Fruit fly (Drosophila melanogaster): Measurements from ENCODE around the gene Cyp4ae1.

Gene Cyp4ae1

dm6 chrX:2145690-2146470 is 32.9 kb upstream of the Cyp4ae1 start (continued):
- TF ChIP-seq dmrt99B (tag; optimal IDR thresholded peaks at IDR 0.05) (peak; percentile 44), nom (GFP tag; optimal IDR thresholded peaks at IDR 0.05) (no peak), CG12155 (GFP tag; optimal IDR thresholded peaks at IDR 0.05) (peak; percentile 25), CG31441 (GFP tag; IDR thresholded peaks at IDR 0.05) (peak; percentile 36; the same call in 1 of the 2 replicates), kah (GFP tag; optimal IDR thresholded peaks at IDR 0.05) (no peak), CG7987 (GFP tag; optimal IDR thresholded peaks at IDR 0.05) (no peak), shn (GFP tag; optimal IDR thresholded peaks at IDR 0.05) (peak; percentile 22), unpg (GFP tag; optimal IDR thresholded peaks at IDR 0.05) (peak; percentile 22), HmgZ (tag; optimal IDR thresholded peaks at IDR 0.05) (peak; percentile 42), Ets65A (GFP tag) (peak; percentile 89), CG11456 (GFP tag; IDR thresholded peaks at IDR 0.05) (0 out of 3 replicates have a peak, but pooled peaks have one; percentile 16), NK7.1 (GFP tag; optimal IDR thresholded peaks at IDR 0.05) (no peak), CG15479 (GFP tag; optimal IDR thresholded peaks at IDR 0.05) (peak; percentile 27), CG43689 (GFP tag; IDR thresholded peaks at IDR 0.05) (no peak), CG16815 (GFP tag; optimal IDR thresholded peaks at IDR 0.05) (peak; percentile 11), CG3407 (GFP tag; optimal IDR thresholded peaks at IDR 0.05) (no peak), nau (GFP tag; optimal IDR thresholded peaks at IDR 0.05) (no peak), btn (GFP tag; optimal IDR thresholded peaks at IDR 0.05) (no peak), CG8388 (GFP tag; optimal IDR thresholded peaks at IDR 0.05) (no peak), CG17912 (GFP tag; optimal IDR thresholded peaks at IDR 0.05) (no peak), CG30431 (GFP tag; optimal IDR thresholded peaks at IDR 0.05) (peak; percentile 16), gfzf (GFP tag; optimal IDR thresholded peaks at IDR 0.05) (peak; percentile 13), Elba2 (GFP tag; optimal IDR thresholded peaks at IDR 0.05) (no peak), bigmax (GFP tag; optimal IDR thresholded peaks at IDR 0.05) (no peak), Doc3 (GFP tag; IDR thresholded peaks at IDR 0.05; ENCODE audit: partially characterized antibody) (peak; percentile 78), CrebB (tag; optimal IDR thresholded peaks at IDR 0.05) (peak; percentile 32), PHDP (tag; optimal IDR thresholded peaks at IDR 0.05) (peak; percentile 21), Dip3 (GFP tag; optimal IDR thresholded peaks at IDR 0.05) (peak; percentile 40), CG10321 (GFP tag; IDR thresholded peaks at IDR 0.05) (no peak), HLH4C (GFP tag; IDR thresholded peaks at IDR 0.05; ENCODE audit: partially characterized antibody) (peak; percentile 69), Optix (GFP tag; IDR thresholded peaks at IDR 0.05) (no peak), bab2 (GFP tag; optimal IDR thresholded peaks at IDR 0.05) (peak; percentile 23), CG31224 (GFP tag; IDR thresholded peaks at IDR 0.05) (no peak), mirr (GFP tag; optimal IDR thresholded peaks at IDR 0.05) (peak; percentile 23), CG18599 (GFP tag; optimal IDR thresholded peaks at IDR 0.05) (peak; percentile 64), CG12659 (GFP tag; optimal IDR thresholded peaks at IDR 0.05) (peak; percentile 21), Dfd (GFP tag; optimal IDR thresholded peaks at IDR 0.05) (no peak), hbn (GFP tag; IDR thresholded peaks at IDR 0.05; ENCODE audit: partially characterized antibody) (peak; percentile 60), CG14860 (GFP tag; IDR thresholded peaks at IDR 0.05; ENCODE audit: partially characterized antibody) (peak; percentile 78), Antp (GFP tag; optimal IDR thresholded peaks at IDR 0.05) (peak; percentile 27), CG4404 (GFP tag; IDR thresholded peaks at IDR 0.05) (peak; percentile 37; the same call in 1 of the 2 replicates), C15 (GFP tag; IDR thresholded peaks at IDR 0.05) (no peak), CG4820 (GFP tag; optimal IDR thresholded peaks at IDR 0.05) (no peak), dpn (GFP tag; optimal IDR thresholded peaks at IDR 0.05) (peak; percentile 15 to 66), caup (GFP tag; optimal IDR thresholded peaks at IDR 0.05; ENCODE audit: severe bottlenecking) (peak; percentile 7), Xbp1 (GFP tag; optimal IDR thresholded peaks at IDR 0.05) (peak; percentile 26), D19B (GFP tag; optimal IDR thresholded peaks at IDR 0.05) (peak; percentile 42), Lhr (GFP tag; optimal IDR thresholded peaks at IDR 0.05) (no peak)
